Worm (Caenorhabditis elegans) whole organism, L4/young adult: Measurements from ENCODE around the gene C18D4.12.

Source experiments
- W03F9.2 ChIP-seq: fragments of 150-350 bp; optimal IDR thresholded peaks from 2 replicates; lab custom pipeline; 2014; ENCODE audit warnings: missing biosample characterization, missing genetic modification characterization
- dao-5 ChIP-seq: sonication (generic microtip); optimal IDR thresholded peaks from 2 replicates; lab custom pipeline; 2016; ENCODE audit warnings: missing genotype, missing genetic modification characterization, moderate library complexity, missing compliant biosample characterization
- him-1 ChIP-seq: sonication (generic microtip); optimal IDR thresholded peaks from 2 replicates; lab custom pipeline; 2016; ENCODE audit warnings: missing genotype, missing genetic modification reagents, missing genetic modification characterization, missing compliant biosample characterization

DNA sequence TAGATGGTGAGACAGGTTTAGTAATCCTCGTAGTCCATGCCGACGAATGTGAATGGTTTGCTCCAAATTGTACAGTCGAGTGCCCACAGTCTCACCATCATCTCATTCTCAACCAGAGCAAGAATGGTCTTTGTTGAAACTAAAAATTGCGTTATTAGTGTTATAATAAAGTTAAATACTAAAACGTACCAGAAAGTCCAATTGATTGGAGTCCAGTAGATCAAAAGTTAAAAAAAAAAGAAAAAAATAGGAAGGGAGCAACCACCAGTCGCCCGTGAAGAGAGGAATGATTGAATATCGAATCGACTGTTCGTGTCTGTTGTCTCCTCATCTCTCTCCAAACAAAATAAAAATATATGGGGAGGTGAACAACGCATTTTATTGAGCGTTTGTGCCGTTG is at the start of gene C18D4.12:
- no peak for TF ChIP-seq dao-5 (tag; lab: Kevin White, UChicago)
- TF ChIP-seq W03F9.2 (tag; lab: Kevin White, UChicago), result no peak
- no peak for TF ChIP-seq him-1 (tag; lab: Kevin White, UChicago)
